Worm (Caenorhabditis elegans) whole organism, late embryonic: ENCODE measurements around the gene srv-16.

ENCODE experiments used
- eyg-1 ChIP-seq: sonication (generic microtip); optimal IDR thresholded peaks from 2 replicates; lab custom pipeline; 2016; ENCODE audit warnings: missing genotype, missing genetic modification characterization, missing compliant biosample characterization
- fkh-10 ChIP-seq: fragments of 150-350 bp; optimal IDR thresholded peaks from 2 replicates; lab custom pipeline; 2014; ENCODE audit warnings: missing biosample characterization, missing genetic modification reagents, missing genetic modification characterization
- nhr-11 ChIP-seq: fragments of 150-350 bp; optimal IDR thresholded peaks from 2 replicates; lab custom pipeline; 2014; ENCODE audit warnings: missing biosample characterization, missing genetic modification characterization
- unc-3 ChIP-seq, 2 experiments: fragments of 200-800 bp in 1 of 2; sonication (Bioruptor generic) in 1 of 2; sonication (generic microtip) in 1 of 2; conservative IDR thresholded peaks in 1 of 2; optimal IDR thresholded peaks in 1 of 2; 2 replicates each; pipeline versions ENCODE4 v1.3.6 to Lab custom; 2016 to 2022; ENCODE audit warnings: missing compliant biosample characterization in 2 of 2, missing genetic modification characterization in 2 of 2, missing genetic modification reagents in 1 of 2

DNA sequence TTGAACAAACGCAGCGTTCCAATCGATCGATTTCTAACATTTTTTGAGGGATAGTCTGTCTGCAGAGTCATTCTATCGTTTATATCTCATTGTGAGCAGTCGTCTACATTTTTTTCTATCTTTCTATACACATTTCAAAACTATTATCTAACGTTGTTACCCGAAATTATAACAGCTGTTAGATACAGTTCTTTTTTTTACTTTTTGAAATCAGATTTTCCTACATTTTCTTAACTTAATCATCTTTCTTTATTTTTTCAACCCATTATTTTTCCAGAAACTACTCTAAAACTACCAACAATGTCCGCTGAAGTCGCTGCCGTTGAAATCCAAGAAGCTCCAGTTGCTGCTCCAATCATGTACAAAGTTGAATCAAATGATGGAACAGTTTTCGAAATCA lies 12.8 kb upstream of the srv-16 start, which contains the start of gene skr-10:
- TF ChIP-seq fkh-10 (GFP tag; lab: Kevin White, UChicago) (no peak), unc-3 (GFP tag; conservative IDR thresholded peaks at IDR 0.05; lab: Robert Waterston, UW) (no peak), unc-3 (tag; optimal IDR thresholded peaks at IDR 0.05; lab: Kevin White, UChicago) (no peak), eyg-1 (tag; lab: Kevin White, UChicago) (no peak), nhr-11 (no peak)
